Worm (Caenorhabditis elegans) whole organism, early embryonic: ENCODE results near the gene C15F1.1.
A peak's percentile ranks its signal among the peaks of the same experiment; 100 is the strongest.

Experiments used
- B0310.2 ChIP-seq: sonication (generic microtip); optimal IDR thresholded peaks from 2 replicates; lab custom pipeline; 2016; ENCODE audit warnings: mild to moderate bottlenecking, missing genetic modification characterization, missing compliant biosample characterization
- F13C5.2 ChIP-seq: sonication (generic microtip); optimal IDR thresholded peaks from 2 replicates; lab custom pipeline; 2017; ENCODE audit warnings: mild to moderate bottlenecking, missing genetic modification characterization, inconsistent platforms, missing compliant biosample characterization
- aly-1 ChIP-seq: sonication (generic microtip); optimal IDR thresholded peaks from 2 replicates; lab custom pipeline; 2016; ENCODE audit warnings: missing genetic modification characterization, missing compliant biosample characterization
- ama-1 ChIP-seq: fragments of 150-350 bp; optimal IDR thresholded peaks from 2 replicates; lab custom pipeline; 2014
- ceh-13 ChIP-seq: fragments of 200-800 bp; sonication (Bioruptor generic); optimal IDR thresholded peaks from 2 replicates; lab custom pipeline; 2018; ENCODE audit warnings: mild to moderate bottlenecking, missing genetic modification characterization, missing compliant biosample characterization
- ceh-36 ChIP-seq: sonication (generic microtip); optimal IDR thresholded peaks from 2 replicates; lab custom pipeline; 2016; ENCODE audit warnings: missing genetic modification characterization, inconsistent platforms, missing compliant biosample characterization
- ets-7 ChIP-seq: sonication (generic microtip); optimal IDR thresholded peaks from 2 replicates; lab custom pipeline; 2016; ENCODE audit warnings: missing genotype, missing genetic modification characterization, missing compliant biosample characterization
- flt-1 ChIP-seq: fragments of 200-800 bp; sonication (Bioruptor generic); IDR thresholded peaks from 2 replicates; pipeline ENCODE4 v1.3.6; 2022; ENCODE audit warnings: missing genetic modification characterization, missing compliant biosample characterization
- hmbx-1 ChIP-seq: sonication (generic microtip); optimal IDR thresholded peaks from 2 replicates; lab custom pipeline; 2016; ENCODE audit warnings: mild to moderate bottlenecking, missing genetic modification characterization, missing compliant biosample characterization
- hmg-4 ChIP-seq: fragments of 200-800 bp; sonication (Bioruptor generic); optimal IDR thresholded peaks from 2 replicates; lab custom pipeline; 2018; ENCODE audit warnings: mild to moderate bottlenecking, missing genetic modification characterization, missing compliant biosample characterization
- hnd-1 ChIP-seq: sonication (generic microtip); optimal IDR thresholded peaks from 2 replicates; lab custom pipeline; 2016; ENCODE audit warnings: missing genetic modification characterization, missing compliant biosample characterization
- pes-1 ChIP-seq: fragments of 200-800 bp; sonication (Bioruptor generic); IDR thresholded peaks from 2 replicates; pipeline ENCODE4 v1.3.6; 2022; ENCODE audit warnings: missing genetic modification reagents, missing genetic modification characterization, missing compliant biosample characterization
- scrt-1 ChIP-seq: fragments of 200-800 bp; sonication (Bioruptor generic); IDR thresholded peaks from 2 replicates; pipeline ENCODE4 v1.3.6; 2022; ENCODE audit warnings: missing genetic modification characterization, missing compliant biosample characterization
- sea-1 ChIP-seq: fragments of 200-800 bp; sonication (Bioruptor generic); conservative IDR thresholded peaks from 2 replicates; pipeline ENCODE4 v1.3.6; 2022; ENCODE audit warnings: missing genetic modification characterization, missing compliant biosample characterization
- tbx-11 ChIP-seq: fragments of 200-800 bp; sonication (Bioruptor generic); IDR thresholded peaks from 2 replicates; pipeline ENCODE4 v1.3.6; 2022; ENCODE audit warnings: missing genetic modification characterization, missing compliant biosample characterization
- tbx-37 ChIP-seq: fragments of 200-800 bp; sonication (Bioruptor generic); conservative IDR thresholded peaks from 2 replicates; pipeline ENCODE4 v1.3.6; 2022; ENCODE audit warnings: missing genetic modification reagents, missing genetic modification characterization, missing compliant biosample characterization
- tra-4 ChIP-seq: sonication (generic microtip); optimal IDR thresholded peaks from 2 replicates; lab custom pipeline; 2017; ENCODE audit warnings: missing genetic modification characterization, missing compliant biosample characterization

C15F1.1 gene

ce11 chrII:6995583-6995982, 5.9 kb downstream of the C15F1.1 start:
- no peak for TF ChIP-seq hmg-4 (GFP tag; lab: Kevin White, UChicago)
- TF ChIP-seq ets-7 (tag; lab: Kevin White, UChicago) = no peak
- TF ChIP-seq tbx-11 (GFP tag; lab: Robert Waterston, UW) = no peak
- no peak for TF ChIP-seq sea-1 (GFP tag; lab: Robert Waterston, UW)
- no peak for TF ChIP-seq flt-1 (GFP tag; lab: Robert Waterston, UW)

- TF ChIP-seq flt-1 (GFP tag; lab: Robert Waterston, UW) (peak; percentile 98), scrt-1 (peak; percentile 97), ets-7 (tag; lab: Kevin White, UChicago) (peak; percentile 57), hnd-1 (peak; percentile 67), aly-1 (tag; lab: Kevin White, UChicago) (peak; percentile 81), ceh-13 (GFP tag; lab: Kevin White, UChicago) (peak; percentile 77), hmbx-1 (peak; percentile 68), hmg-4 (GFP tag; lab: Kevin White, UChicago) (peak; percentile 97), tra-4 (tag; lab: Kevin White, UChicago) (peak; percentile 72), tbx-37 (peak; percentile 89), F13C5.2 (peak; percentile 80), tbx-11 (GFP tag; lab: Robert Waterston, UW) (peak; percentile 90), pes-1 (peak; percentile 96), B0310.2 (tag; lab: Kevin White, UChicago) (peak; percentile 78), sea-1 (GFP tag; lab: Robert Waterston, UW) (peak; percentile 96), ceh-36 (tag; lab: Kevin White, UChicago) (peak; percentile 97)
Measured at ce11 chrII:7001405-7001804, 11.7 kb downstream of the C15F1.1 start.

- TF ChIP-seq ceh-36 (tag; lab: Kevin White, UChicago) = no peak
- TF ChIP-seq tbx-11 (GFP tag; lab: Robert Waterston, UW) = 0 out of 2 replicates have a peak, but pooled peaks have one; percentile 39
- TF ChIP-seq tbx-37 = 0 out of 2 replicates have a peak, but pooled peaks have one; percentile 17
Measured at ce11 chrII:7002956-7003357, 13.3 kb downstream of the C15F1.1 start.

ce11 chrII:7012592-7012991, 22.9 kb downstream of the C15F1.1 start, which contains the start of gene sqv-7:
Gene sqv-7 (minus strand): TSS chrII:7012692.
- no peak for TF ChIP-seq hnd-1

- TF ChIP-seq pes-1 (no peak), hmg-4 (GFP tag; lab: Kevin White, UChicago) (peak; percentile 20), F13C5.2 (peak; percentile 22)
Measured at ce11 chrII:7022370-7023001, 32.8 kb downstream of the C15F1.1 start, which contains the start of the genes lst-6 and lst-5. Gene lst-6 (minus strand): TSS chrII:7022509. Gene lst-5 (plus strand): TSS chrII:7022913.

ce11 chrII:7024897-7025852, 35.5 kb downstream of the C15F1.1 start, which contains the start of gene znf-598:
Gene znf-598 (plus strand): TSS chrII:7025802.
- no peak for TF ChIP-seq aly-1 (tag; lab: Kevin White, UChicago)
- TF ChIP-seq tbx-37 = no peak
- TF ChIP-seq hnd-1 = no peak
- no peak for TF ChIP-seq hmg-4 (GFP tag; lab: Kevin White, UChicago)
- no peak for TF ChIP-seq F13C5.2
- no peak for TF ChIP-seq tra-4 (tag; lab: Kevin White, UChicago)
- no peak for TF ChIP-seq pes-1
- no peak for TF ChIP-seq ceh-36 (tag; lab: Kevin White, UChicago)
- no peak for TF ChIP-seq scrt-1
- no peak for TF ChIP-seq ets-7 (tag; lab: Kevin White, UChicago)
- TF ChIP-seq ama-1 = no peak
- no peak for TF ChIP-seq ceh-13 (GFP tag; lab: Kevin White, UChicago)

- TF ChIP-seq aly-1 (tag; lab: Kevin White, UChicago) (no peak), sea-1 (GFP tag; lab: Robert Waterston, UW) (no peak), ama-1 (no peak), scrt-1 (no peak), ets-7 (tag; lab: Kevin White, UChicago) (no peak), hmg-4 (GFP tag; lab: Kevin White, UChicago) (no peak), ceh-36 (tag; lab: Kevin White, UChicago) (no peak), tra-4 (tag; lab: Kevin White, UChicago) (no peak), hmbx-1 (no peak), B0310.2 (tag; lab: Kevin White, UChicago) (no peak), flt-1 (GFP tag; lab: Robert Waterston, UW) (no peak), tbx-37 (no peak), hnd-1 (no peak), F13C5.2 (no peak), tbx-11 (GFP tag; lab: Robert Waterston, UW) (no peak), ceh-13 (GFP tag; lab: Kevin White, UChicago) (no peak), pes-1 (no peak)
Measured at ce11 chrII:7029524-7029923, 39.8 kb downstream of the C15F1.1 start.
